Fruit fly (Drosophila melanogaster) whole organism, embryonic: Measurements from ENCODE around the gene Clamp.

ENCODE experiments used
- Blimp-1 ChIP-seq: fragments of 200-800 bp; sonication (Bioruptor generic); optimal IDR thresholded peaks from 3 replicates; lab custom pipeline; 2018; ENCODE audit warnings: missing biosample characterization, missing genetic modification characterization, mild to moderate bottlenecking, moderate library complexity, missing genetic modification reagents
- CG12104 ChIP-seq: fragments of 200-800 bp; sonication (Bioruptor generic); optimal IDR thresholded peaks from 3 replicates; lab custom pipeline; 2016; ENCODE audit warnings: missing biosample characterization, missing genetic modification characterization
- CG12659 ChIP-seq: fragments of 200-800 bp; sonication (Bioruptor generic); optimal IDR thresholded peaks from 3 replicates; lab custom pipeline; 2017; ENCODE audit warnings: mild to moderate bottlenecking, missing biosample characterization, missing genetic modification reagents, missing genetic modification characterization
- CG1602 ChIP-seq: fragments of 200-800 bp; sonication (Bioruptor generic); optimal IDR thresholded peaks from 3 replicates; lab custom pipeline; 2016; ENCODE audit warnings: missing biosample characterization, missing genetic modification characterization
- CG1603 ChIP-seq: fragments of 200-800 bp; sonication (Bioruptor generic); optimal IDR thresholded peaks from 2 replicates; lab custom pipeline; 2019; ENCODE audit warnings: missing biosample characterization, mild to moderate bottlenecking, missing genetic modification characterization, moderate library complexity
- CG16863 ChIP-seq: fragments of 200-800 bp; sonication (Bioruptor generic); optimal IDR thresholded peaks from 3 replicates; lab custom pipeline; 2016; ENCODE audit warnings: missing biosample characterization, missing genetic modification characterization
- CG17802 ChIP-seq: fragments of 200-800 bp; sonication (Bioruptor generic); optimal IDR thresholded peaks from 2 replicates; lab custom pipeline; 2018; ENCODE audit warnings: missing biosample characterization, mild to moderate bottlenecking, missing genetic modification characterization, moderate library complexity
- CG17829 ChIP-seq: fragments of 200-800 bp; optimal IDR thresholded peaks from 2 replicates; lab custom pipeline; 2019; ENCODE audit warnings: missing biosample characterization, mild to moderate bottlenecking, missing genetic modification characterization, moderate library complexity
- CG17912 ChIP-seq: fragments of 200-800 bp; sonication (Bioruptor generic); optimal IDR thresholded peaks from 2 replicates; lab custom pipeline; 2018; ENCODE audit warnings: missing biosample characterization, mild to moderate bottlenecking, missing genetic modification characterization
- CG2116 ChIP-seq: fragments of 200-800 bp; sonication (Bioruptor generic); optimal IDR thresholded peaks from 3 replicates; lab custom pipeline; 2018; ENCODE audit warnings: missing biosample characterization, mild to moderate bottlenecking, missing genetic modification characterization
- CG2120 ChIP-seq: fragments of 200-800 bp; sonication (Bioruptor generic); optimal IDR thresholded peaks from 3 replicates; lab custom pipeline; 2016; ENCODE audit warnings: missing biosample characterization, missing genetic modification characterization
- CG2199 ChIP-seq: fragments of 200-800 bp; sonication (Bioruptor generic); IDR thresholded peaks from 3 replicates; pipeline ENCODE4 v1.3.6; 2022; ENCODE audit warnings: missing biosample characterization, missing genetic modification characterization
- CG30020 ChIP-seq: fragments of 200-800 bp; optimal IDR thresholded peaks from 2 replicates; lab custom pipeline; 2019; ENCODE audit warnings: missing biosample characterization, mild to moderate bottlenecking, missing genetic modification characterization, moderate library complexity
- CG32532 ChIP-seq: fragments of 200-800 bp; sonication (Bioruptor generic); IDR thresholded peaks from 2 replicates; pipeline ENCODE4 v1.3.6; 2022; ENCODE audit warnings: missing biosample characterization, missing genetic modification characterization
- CG33213 ChIP-seq: fragments of 200-800 bp; sonication (Bioruptor generic); optimal IDR thresholded peaks from 3 replicates; lab custom pipeline; 2016; ENCODE audit warnings: missing biosample characterization, missing genetic modification characterization
- CG3726 ChIP-seq: fragments of 200-800 bp; sonication (Bioruptor generic); IDR thresholded peaks from 3 replicates; pipeline ENCODE4, ENCODE4 v1.3.6; 2022; ENCODE audit warnings: missing biosample characterization, missing genetic modification characterization
- CG42726 ChIP-seq: fragments of 200-800 bp; sonication (Bioruptor generic); IDR thresholded peaks from 2 replicates; pipeline ENCODE4 v1.3.6; 2022; ENCODE audit warnings: missing biosample characterization, missing genetic modification characterization; ENCODE audit not compliant: partially characterized antibody
- CG4424 ChIP-seq: fragments of 200-800 bp; sonication (Bioruptor generic); optimal IDR thresholded peaks from 3 replicates; lab custom pipeline; 2016; ENCODE audit warnings: missing biosample characterization, missing genetic modification characterization
- CG4730 ChIP-seq: fragments of 200-800 bp; sonication (Bioruptor generic); IDR thresholded peaks from 2 replicates; pipeline ENCODE4 v1.3.6; 2022; ENCODE audit warnings: missing biosample characterization, missing genetic modification characterization
- CG6791 ChIP-seq: fragments of 200-800 bp; sonication (Bioruptor generic); IDR thresholded peaks from 3 replicates; pipeline ENCODE4 v1.3.6; 2022; ENCODE audit warnings: missing biosample characterization, missing genetic modification characterization; ENCODE audit not compliant: partially characterized antibody
- CG7745 ChIP-seq: fragments of 200-800 bp; sonication (Bioruptor generic); optimal IDR thresholded peaks from 2 replicates; lab custom pipeline; 2018; ENCODE audit warnings: missing biosample characterization, mild to moderate bottlenecking, missing genetic modification characterization, moderate library complexity
- CG9215 ChIP-seq: fragments of 200-800 bp; sonication (Bioruptor generic); IDR thresholded peaks from 2 replicates; pipeline ENCODE4 v1.3.6; 2022; ENCODE audit warnings: missing biosample characterization, missing genetic modification characterization
- CG9437 ChIP-seq: fragments of 200-800 bp; sonication (Bioruptor generic); optimal IDR thresholded peaks from 2 replicates; lab custom pipeline; 2018; ENCODE audit warnings: missing biosample characterization, mild to moderate bottlenecking, missing genetic modification characterization
- CoRest ChIP-seq: fragments of 200-800 bp; sonication (Bioruptor generic); optimal IDR thresholded peaks from 3 replicates; lab custom pipeline; 2018; ENCODE audit warnings: missing biosample characterization, mild to moderate bottlenecking, missing genetic modification characterization, moderate library complexity
- Dfd ChIP-seq, 2 experiments: fragments of >200 bp; optimal IDR thresholded peaks; 2 replicates each; lab custom pipeline; 2017; ENCODE audit warnings: missing biosample characterization in 2 of 2, missing genetic modification characterization in 2 of 2
- Dp ChIP-seq: fragments of 200-800 bp; sonication (Bioruptor generic); optimal IDR thresholded peaks from 2 replicates; lab custom pipeline; 2018; ENCODE audit warnings: missing biosample characterization, mild to moderate bottlenecking, missing genetic modification characterization, moderate library complexity
- Drgx ChIP-seq: fragments of 200-800 bp; sonication (Bioruptor generic); IDR thresholded peaks from 2 replicates; pipeline ENCODE4 v1.3.6; 2022; ENCODE audit warnings: missing biosample characterization, missing genetic modification characterization
- E2f2 ChIP-seq: fragments of 200-800 bp; sonication (Bioruptor generic); IDR thresholded peaks from 2 replicates; pipeline ENCODE4 v1.3.6; 2022; ENCODE audit warnings: missing biosample characterization, missing genetic modification characterization
- Eip74EF ChIP-seq, 2 experiments: fragments of 200-800 bp in 1 of 2; fragments of >200 bp in 1 of 2; sonication (Bioruptor generic) in 1 of 2; optimal IDR thresholded peaks; 2 replicates each; lab custom pipeline; 2017 to 2019; ENCODE audit warnings: missing biosample characterization in 2 of 2, missing genetic modification characterization in 2 of 2, mild to moderate bottlenecking in 1 of 2, moderate library complexity in 1 of 2
- Ets65A ChIP-seq: fragments of 200-800 bp; sonication (Bioruptor generic); peaks from one replicate; lab custom pipeline; 2016; ENCODE audit warnings: missing biosample characterization, missing genetic modification characterization
- Hand ChIP-seq: fragments of 200-800 bp; sonication (Bioruptor generic); optimal IDR thresholded peaks from 2 replicates; lab custom pipeline; 2017; ENCODE audit warnings: mild to moderate bottlenecking, missing biosample characterization, missing genetic modification reagents, missing genetic modification characterization
- Hmr ChIP-seq: fragments of 200-800 bp; sonication (Bioruptor generic); optimal IDR thresholded peaks from 3 replicates; lab custom pipeline; 2017; ENCODE audit warnings: mild to moderate bottlenecking, missing biosample characterization, missing genetic modification reagents, missing genetic modification characterization
- Lhr ChIP-seq: fragments of 200-800 bp; sonication (Bioruptor generic); optimal IDR thresholded peaks from 3 replicates; lab custom pipeline; 2017; ENCODE audit warnings: mild to moderate bottlenecking, missing biosample characterization, missing genetic modification reagents, missing genetic modification characterization
- Med ChIP-seq: fragments of 200-800 bp; sonication (Bioruptor generic); peaks from one replicate; lab custom pipeline; 2016; ENCODE audit warnings: missing biosample characterization, missing genetic modification characterization, mild to moderate bottlenecking, inconsistent platforms, moderate library complexity
- NFAT ChIP-seq: fragments of 200-800 bp; sonication (Bioruptor generic); IDR thresholded peaks from 2 replicates; pipeline ENCODE4 v1.3.6; 2022; ENCODE audit warnings: missing biosample characterization, missing genetic modification characterization
- Optix ChIP-seq: fragments of 200-800 bp; sonication (Bioruptor generic); IDR thresholded peaks from 3 replicates; pipeline ENCODE4 v1.3.6; 2022; ENCODE audit warnings: missing biosample characterization, missing genetic modification characterization
- Trl ChIP-seq, 3 experiments: fragments of >200 bp in 2 of 3; fragments of 200-800 bp in 1 of 3; sonication (Bioruptor generic) in 1 of 3; optimal IDR thresholded peaks; 2 replicates in 1 of 3; 3 replicates in 2 of 3; lab custom pipeline; 2016 to 2017; ENCODE audit warnings: missing biosample characterization in 1 of 3, missing genetic modification characterization in 1 of 3
- Xbp1 ChIP-seq: fragments of 200-800 bp; sonication (Bioruptor generic); optimal IDR thresholded peaks from 3 replicates; lab custom pipeline; 2016; ENCODE audit warnings: missing biosample characterization, mild to moderate bottlenecking, missing genetic modification characterization
- danr ChIP-seq: fragments of 200-800 bp; sonication (Bioruptor generic); IDR thresholded peaks from 2 replicates; pipeline ENCODE4 v1.3.6; 2022; ENCODE audit warnings: missing biosample characterization, missing genetic modification characterization
- dmrt11E ChIP-seq: fragments of 200-800 bp; sonication (Bioruptor generic); optimal IDR thresholded peaks from 3 replicates; lab custom pipeline; 2018; ENCODE audit warnings: missing biosample characterization, mild to moderate bottlenecking, missing genetic modification characterization, moderate library complexity
- dmrt99B ChIP-seq: fragments of 200-800 bp; sonication (Bioruptor generic); optimal IDR thresholded peaks from 2 replicates; lab custom pipeline; 2018; ENCODE audit warnings: missing biosample characterization, mild to moderate bottlenecking, missing genetic modification characterization, moderate library complexity
- grau ChIP-seq: fragments of 200-800 bp; optimal IDR thresholded peaks from 3 replicates; lab custom pipeline; 2019; ENCODE audit warnings: missing biosample characterization, mild to moderate bottlenecking, missing genetic modification characterization, moderate library complexity
- hth ChIP-seq: fragments of >200 bp; optimal IDR thresholded peaks from 2 replicates; lab custom pipeline; 2017; ENCODE audit warnings: inconsistent platforms
- schlank ChIP-seq: fragments of 200-800 bp; sonication (Bioruptor generic); optimal IDR thresholded peaks from 2 replicates; lab custom pipeline; 2018; ENCODE audit warnings: missing biosample characterization, mild to moderate bottlenecking, missing genetic modification characterization
- sd ChIP-seq: fragments of 200-800 bp; sonication (Bioruptor generic); optimal IDR thresholded peaks from 3 replicates; lab custom pipeline; 2018; ENCODE audit warnings: missing biosample characterization, mild to moderate bottlenecking, missing genetic modification characterization, moderate library complexity
- sob ChIP-seq: fragments of 200-800 bp; sonication (Bioruptor generic); IDR thresholded peaks from 2 replicates; pipeline ENCODE4 v1.3.6; 2022; ENCODE audit warnings: missing biosample characterization, missing genetic modification characterization
- trem ChIP-seq: fragments of 200-800 bp; optimal IDR thresholded peaks from 3 replicates; lab custom pipeline; 2019; ENCODE audit warnings: missing biosample characterization, mild to moderate bottlenecking, missing genetic modification characterization, moderate library complexity
- unpg ChIP-seq: fragments of 200-800 bp; sonication (Bioruptor generic); optimal IDR thresholded peaks from 3 replicates; lab custom pipeline; 2018; ENCODE audit warnings: missing biosample characterization, mild to moderate bottlenecking, missing genetic modification characterization, moderate library complexity
- vvl ChIP-seq: fragments of 200-800 bp; sonication (Bioruptor generic); IDR thresholded peaks from 2 replicates; pipeline ENCODE4 v1.3.6; 2022; ENCODE audit warnings: missing biosample characterization, missing genetic modification characterization
- zen ChIP-seq: fragments of 200-800 bp; sonication (Bioruptor generic); optimal IDR thresholded peaks from 3 replicates; lab custom pipeline; 2018; ENCODE audit warnings: missing biosample characterization, mild to moderate bottlenecking, missing genetic modification characterization, moderate library complexity

Clamp gene

dm6 chr2L:22169044-22169515 lies at the start of gene Clamp (continued):
- TF ChIP-seq CG12659 (peak; percentile 62), hth (lab: Kevin White, UChicago) (no peak), Med (GFP tag; lab: Kevin White, UChicago) (peak; percentile 76), Eip74EF (GFP tag; optimal IDR thresholded peaks at IDR 0.05; lab: Kevin White, UChicago) (peak in 1 of 2 experiments; percentile 23), Drgx (GFP tag; lab: Robert Waterston, UW) (no peak), CoRest (tag; lab: Kevin White, UChicago) (peak; percentile 23), CG30020 (tag; lab: Kevin White, UChicago) (peak; percentile 99), CG17829 (tag; lab: Kevin White, UChicago) (peak; percentile 20), CG17802 (tag; lab: Kevin White, UChicago) (peak; percentile 96), Dfd (GFP tag; optimal IDR thresholded peaks at IDR 0.05; lab: Kevin White, UChicago) (peak in 1 of 2 experiments; percentile 61), CG1602 (GFP tag; lab: Kevin White, UChicago) (no peak), Dp (GFP tag; lab: Kevin White, UChicago) (no peak), danr (GFP tag; lab: Robert Waterston, UW) (no peak), CG42726 (GFP tag; lab: Robert Waterston, UW) (no peak), CG2120 (GFP tag; lab: Kevin White, UChicago) (peak; percentile 1), E2f2 (GFP tag; lab: Robert Waterston, UW) (no peak), sob (GFP tag; lab: Robert Waterston, UW) (0 out of 2 replicates have a peak, but pooled peaks have one; percentile 25), CG1603 (peak; percentile 94), CG6791 (GFP tag; lab: Robert Waterston, UW) (0 out of 3 replicates have a peak, but pooled peaks have one; percentile 7), trem (tag; lab: Kevin White, UChicago) (peak; percentile 58), vvl (no peak; the same call in 1 of the 2 replicates), CG9437 (GFP tag; lab: Kevin White, UChicago) (no peak), CG4730 (GFP tag; lab: Robert Waterston, UW) (no peak), Hmr (GFP tag; lab: Kevin White, UChicago) (peak; percentile 71), CG3726 (GFP tag; lab: Robert Waterston, UW) (no peak), Optix (no peak), NFAT (GFP tag; lab: Robert Waterston, UW) (no peak), Ets65A (GFP tag; lab: Kevin White, UChicago) (peak; percentile 67), sd (tag; lab: Kevin White, UChicago) (peak; percentile 48), Blimp-1 (no peak), CG17912 (GFP tag; lab: Kevin White, UChicago) (no peak), dmrt99B (tag; lab: Kevin White, UChicago) (no peak), CG2116 (GFP tag; lab: Kevin White, UChicago) (peak; percentile 18), Lhr (GFP tag; lab: Kevin White, UChicago) (peak; percentile 98), Hand (GFP tag; lab: Kevin White, UChicago) (no peak), CG4424 (GFP tag; lab: Kevin White, UChicago) (no peak), CG7745 (no peak), schlank (tag; lab: Kevin White, UChicago) (no peak), Trl (optimal IDR thresholded peaks at IDR 0.05; lab: Kevin White, UChicago) (no peak), Trl (GFP tag; optimal IDR thresholded peaks at IDR 0.05; lab: Kevin White, UChicago) (no peak), CG9215 (GFP tag; lab: Robert Waterston, UW) (no peak), dmrt11E (tag; lab: Kevin White, UChicago) (no peak), Xbp1 (GFP tag; lab: Kevin White, UChicago) (peak; percentile 16), zen (tag; lab: Kevin White, UChicago) (peak; percentile 58), unpg (GFP tag; lab: Kevin White, UChicago) (no peak), CG32532 (GFP tag; lab: Robert Waterston, UW) (no peak), grau (peak; percentile 62), CG16863 (GFP tag; lab: Kevin White, UChicago) (no peak), CG33213 (GFP tag; lab: Kevin White, UChicago) (peak; percentile 89), CG2199 (no peak), CG12104 (GFP tag; lab: Kevin White, UChicago) (no peak)
